Fruit fly (Drosophila melanogaster): Measurements from ENCODE around the gene Apc2.

DNA sequence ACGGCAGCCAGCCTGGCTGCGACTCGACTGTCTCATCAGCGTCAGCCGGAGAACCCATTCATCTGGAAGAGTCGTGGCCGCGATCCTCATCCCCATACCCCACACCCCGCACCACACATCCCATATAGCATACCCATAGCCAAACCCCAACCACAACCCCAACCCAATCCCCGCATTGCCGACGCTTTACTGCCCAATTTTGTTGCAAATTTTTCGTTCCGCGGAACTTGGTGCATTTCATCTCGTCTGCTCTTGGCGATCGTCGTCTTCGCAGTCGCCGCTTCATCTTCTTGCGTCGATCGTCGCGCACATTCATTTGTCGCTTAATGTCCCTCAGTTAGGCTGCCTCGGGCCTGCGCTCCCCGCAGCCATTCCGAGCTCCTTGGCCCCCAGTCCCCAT is 20.4 kb upstream of the Apc2 start:
- TF ChIP-seq Myc (optimal IDR thresholded peaks at IDR 0.05), result no peak
- TF ChIP-seq psq (optimal IDR thresholded peaks at IDR 0.05), result no peak

All from Kc167 (cell line).